Fruit fly (Drosophila melanogaster) whole organism, embryonic: Measurements from ENCODE around the gene mag.

Experiments used
- CG1024 ChIP-seq: fragments of 200-800 bp; sonication (Bioruptor generic); IDR thresholded peaks from 2 replicates; pipeline ENCODE4 v1.3.6; 2022; ENCODE audit warnings: missing biosample characterization, missing genetic modification characterization
- CG11456 ChIP-seq: fragments of 200-800 bp; sonication (Bioruptor generic); IDR thresholded peaks from 3 replicates; pipeline ENCODE4 v1.3.6; 2022; ENCODE audit warnings: missing biosample characterization, missing genetic modification characterization
- CG14667 ChIP-seq: fragments of 200-800 bp; sonication (Bioruptor generic); IDR thresholded peaks from 2 replicates; pipeline ENCODE4 v1.3.6; 2022; ENCODE audit warnings: missing biosample characterization, missing genetic modification characterization
- CG17568 ChIP-seq: fragments of 200-800 bp; sonication (Bioruptor generic); optimal IDR thresholded peaks from 2 replicates; lab custom pipeline; 2018; ENCODE audit warnings: missing biosample characterization, mild to moderate bottlenecking, missing genetic modification characterization, moderate library complexity
- CG2889 ChIP-seq: fragments of 200-800 bp; sonication (Bioruptor generic); IDR thresholded peaks from 3 replicates; pipeline ENCODE4 v1.3.6; 2022; ENCODE audit warnings: missing biosample characterization, missing genetic modification characterization
- CG30431 ChIP-seq: fragments of 200-800 bp; sonication (Bioruptor generic); optimal IDR thresholded peaks from 2 replicates; lab custom pipeline; 2017; ENCODE audit warnings: missing biosample characterization, missing genetic modification characterization
- CG3995 ChIP-seq: fragments of 200-800 bp; sonication (Bioruptor generic); optimal IDR thresholded peaks from 3 replicates; lab custom pipeline; 2016; ENCODE audit warnings: missing biosample characterization, missing genetic modification characterization
- CG4328 ChIP-seq: fragments of 200-800 bp; sonication (Bioruptor generic); optimal IDR thresholded peaks from 3 replicates; lab custom pipeline; 2017; ENCODE audit warnings: missing biosample characterization, missing genetic modification reagents, missing genetic modification characterization
- CG4360 ChIP-seq: fragments of 200-800 bp; sonication (Bioruptor generic); IDR thresholded peaks from 2 replicates; pipeline ENCODE4 v1.3.6; 2022; ENCODE audit warnings: missing biosample characterization, missing genetic modification characterization
- CG5180 ChIP-seq: fragments of 200-800 bp; sonication (Bioruptor generic); optimal IDR thresholded peaks from 3 replicates; lab custom pipeline; 2017; ENCODE audit warnings: missing biosample characterization, missing genetic modification characterization, mild to moderate bottlenecking, moderate library complexity, missing genetic modification reagents
- CG6683 ChIP-seq: fragments of 200-800 bp; sonication (Bioruptor generic); optimal IDR thresholded peaks from 2 replicates; lab custom pipeline; 2017; ENCODE audit warnings: missing biosample characterization, mild to moderate bottlenecking, missing genetic modification characterization, missing genetic modification reagents
- CG6689 ChIP-seq: fragments of 200-800 bp; sonication (Bioruptor generic); IDR thresholded peaks from 2 replicates; pipeline ENCODE4 v1.3.6; 2022; ENCODE audit warnings: missing biosample characterization, missing genetic modification characterization
- CG7271 ChIP-seq: fragments of 200-800 bp; sonication (Bioruptor generic); optimal IDR thresholded peaks from 2 replicates; lab custom pipeline; 2018; ENCODE audit warnings: missing biosample characterization, mild to moderate bottlenecking, missing genetic modification characterization, moderate library complexity
- CG7372 ChIP-seq: fragments of 200-800 bp; sonication (Bioruptor generic); IDR thresholded peaks from 2 replicates; pipeline ENCODE4 v1.3.6; 2022; ENCODE audit warnings: missing biosample characterization, missing genetic modification characterization
- CG8089 ChIP-seq: fragments of 200-800 bp; sonication (Bioruptor generic); optimal IDR thresholded peaks from 3 replicates; lab custom pipeline; 2016; ENCODE audit warnings: missing biosample characterization, missing genetic modification characterization
- CG9215 ChIP-seq: fragments of 200-800 bp; sonication (Bioruptor generic); IDR thresholded peaks from 2 replicates; pipeline ENCODE4 v1.3.6; 2022; ENCODE audit warnings: missing biosample characterization, missing genetic modification characterization
- CG9797 ChIP-seq: fragments of 200-800 bp; sonication (Bioruptor generic); optimal IDR thresholded peaks from 3 replicates; lab custom pipeline; 2018; ENCODE audit warnings: missing biosample characterization, mild to moderate bottlenecking, missing genetic modification characterization
- Chrac-16 ChIP-seq: fragments of 200-800 bp; sonication (Bioruptor generic); optimal IDR thresholded peaks from 3 replicates; lab custom pipeline; 2016; ENCODE audit warnings: missing biosample characterization, missing genetic modification characterization
- D ChIP-seq, 2 experiments: fragments of 200-800 bp in 1 of 2; fragments of >200 bp in 1 of 2; sonication (Bioruptor generic) in 1 of 2; optimal IDR thresholded peaks; 2 replicates in 1 of 2; 3 replicates in 1 of 2; lab custom pipeline; 2017; ENCODE audit warnings: mild to moderate bottlenecking in 1 of 2, missing biosample characterization in 1 of 2, missing genetic modification characterization in 1 of 2, missing genetic modification reagents in 1 of 2
- Dad ChIP-seq: fragments of 200-800 bp; sonication (Bioruptor generic); optimal IDR thresholded peaks from 3 replicates; lab custom pipeline; 2016; ENCODE audit warnings: missing biosample characterization, missing genetic modification characterization
- Drgx ChIP-seq: fragments of 200-800 bp; sonication (Bioruptor generic); IDR thresholded peaks from 2 replicates; pipeline ENCODE4 v1.3.6; 2022; ENCODE audit warnings: missing biosample characterization, missing genetic modification characterization
- E2f1 ChIP-seq: fragments of 200-800 bp; sonication (Bioruptor generic); IDR thresholded peaks from 2 replicates; pipeline ENCODE4 v1.3.6; 2022; ENCODE audit warnings: missing biosample characterization, missing genetic modification characterization
- GATAe ChIP-seq: fragments of 200-800 bp; sonication (Bioruptor generic); conservative IDR thresholded peaks from 2 replicates; pipeline ENCODE4 v1.3.6; 2022; ENCODE audit warnings: missing biosample characterization, missing genetic modification characterization
- HLHmδ ChIP-seq: fragments of 200-800 bp; sonication (Bioruptor generic); optimal IDR thresholded peaks from 2 replicates; lab custom pipeline; 2018; ENCODE audit warnings: missing biosample characterization, mild to moderate bottlenecking, missing genetic modification characterization, moderate library complexity
- Hand ChIP-seq: fragments of 200-800 bp; sonication (Bioruptor generic); optimal IDR thresholded peaks from 2 replicates; lab custom pipeline; 2017; ENCODE audit warnings: mild to moderate bottlenecking, missing biosample characterization, missing genetic modification reagents, missing genetic modification characterization
- Hr78 ChIP-seq, 2 experiments: fragments of 200-800 bp in 1 of 2; fragments of >200 bp in 1 of 2; sonication (Bioruptor generic) in 1 of 2; optimal IDR thresholded peaks; 2 replicates each; lab custom pipeline; 2017 to 2019; ENCODE audit warnings: missing biosample characterization in 2 of 2, missing genetic modification characterization in 2 of 2, mild to moderate bottlenecking in 1 of 2, moderate library complexity in 1 of 2
- Myb ChIP-seq: fragments of 200-800 bp; sonication (Bioruptor generic); optimal IDR thresholded peaks from 2 replicates; lab custom pipeline; 2016; ENCODE audit warnings: missing biosample characterization, missing genetic modification characterization
- Xbp1 ChIP-seq: fragments of 200-800 bp; sonication (Bioruptor generic); optimal IDR thresholded peaks from 3 replicates; lab custom pipeline; 2016; ENCODE audit warnings: missing biosample characterization, mild to moderate bottlenecking, missing genetic modification characterization
- amos ChIP-seq: fragments of 200-800 bp; sonication (Bioruptor generic); IDR thresholded peaks from 2 replicates; pipeline ENCODE4 v1.3.6; 2022; ENCODE audit warnings: missing biosample characterization, missing genetic modification characterization; ENCODE audit not compliant: partially characterized antibody
- aop ChIP-seq: fragments of 200-800 bp; sonication (Bioruptor generic); IDR thresholded peaks from 2 replicates; pipeline ENCODE4 v1.3.6; 2022; ENCODE audit warnings: missing biosample characterization, missing genetic modification characterization
- bab2 ChIP-seq: fragments of 200-800 bp; sonication (Bioruptor generic); optimal IDR thresholded peaks from 2 replicates; lab custom pipeline; 2016; ENCODE audit warnings: missing biosample characterization, missing genetic modification characterization
- bbx ChIP-seq: fragments of 200-800 bp; sonication (Bioruptor generic); IDR thresholded peaks from 2 replicates; pipeline ENCODE4 v1.3.6; 2022; ENCODE audit warnings: missing biosample characterization, missing genetic modification characterization; ENCODE audit not compliant: partially characterized antibody
- ci ChIP-seq: fragments of 200-800 bp; sonication (Bioruptor generic); IDR thresholded peaks from 3 replicates; pipeline ENCODE4 v1.3.6; 2022; ENCODE audit warnings: missing biosample characterization, missing genetic modification characterization
- corto ChIP-seq: fragments of 200-800 bp; sonication (Bioruptor generic); optimal IDR thresholded peaks from 2 replicates; lab custom pipeline; 2016; ENCODE audit warnings: missing biosample characterization, mild to moderate bottlenecking, missing genetic modification characterization, moderate library complexity
- dimm ChIP-seq: fragments of 200-800 bp; sonication (Bioruptor generic); IDR thresholded peaks from 2 replicates; pipeline ENCODE4 v1.3.6; 2022; ENCODE audit warnings: missing biosample characterization, missing genetic modification characterization
- dysf ChIP-seq: fragments of 200-800 bp; sonication (Bioruptor generic); IDR thresholded peaks from 3 replicates; pipeline ENCODE4 v1.3.6; 2022; ENCODE audit warnings: missing biosample characterization, missing genetic modification characterization
- en ChIP-seq: fragments of 200-800 bp; sonication (Bioruptor generic); optimal IDR thresholded peaks from 2 replicates; lab custom pipeline; 2016; ENCODE audit warnings: missing biosample characterization, missing genetic modification characterization
- gcm2 ChIP-seq: fragments of 200-800 bp; sonication (Bioruptor generic); optimal IDR thresholded peaks from 2 replicates; lab custom pipeline; 2016; ENCODE audit warnings: missing biosample characterization, missing genetic modification characterization
- gro ChIP-seq: fragments of 200-800 bp; sonication (Bioruptor generic); optimal IDR thresholded peaks from 2 replicates; lab custom pipeline; 2016; ENCODE audit warnings: missing biosample characterization, missing genetic modification characterization
- gsb-n ChIP-seq: fragments of 200-800 bp; sonication (Bioruptor generic); optimal IDR thresholded peaks from 3 replicates; lab custom pipeline; 2018; ENCODE audit warnings: missing biosample characterization, mild to moderate bottlenecking, missing genetic modification characterization
- kay ChIP-seq: fragments of 200-800 bp; sonication (Bioruptor generic); optimal IDR thresholded peaks from 2 replicates; lab custom pipeline; 2016; ENCODE audit warnings: missing biosample characterization, missing genetic modification characterization
- lab ChIP-seq: fragments of 200-800 bp; sonication (Bioruptor generic); optimal IDR thresholded peaks from 3 replicates; lab custom pipeline; 2017; ENCODE audit warnings: missing biosample characterization, missing genetic modification characterization, mild to moderate bottlenecking, moderate library complexity, missing genetic modification reagents
- lilli ChIP-seq: fragments of 200-800 bp; sonication (Bioruptor generic); optimal IDR thresholded peaks from 3 replicates; lab custom pipeline; 2016; ENCODE audit warnings: missing biosample characterization, missing genetic modification characterization
- nerfin-1 ChIP-seq: fragments of 200-800 bp; sonication (Bioruptor generic); optimal IDR thresholded peaks from 3 replicates; lab custom pipeline; 2019; ENCODE audit warnings: missing biosample characterization, mild to moderate bottlenecking, missing genetic modification characterization, moderate library complexity
- oc ChIP-seq: fragments of 200-800 bp; sonication (Bioruptor generic); optimal IDR thresholded peaks from 2 replicates; lab custom pipeline; 2018; ENCODE audit warnings: missing biosample characterization, mild to moderate bottlenecking, missing genetic modification characterization, moderate library complexity
- sob ChIP-seq: fragments of 200-800 bp; sonication (Bioruptor generic); IDR thresholded peaks from 2 replicates; pipeline ENCODE4 v1.3.6; 2022; ENCODE audit warnings: missing biosample characterization, missing genetic modification characterization
- wek ChIP-seq: fragments of 200-800 bp; sonication (Bioruptor generic); optimal IDR thresholded peaks from 3 replicates; lab custom pipeline; 2018; ENCODE audit warnings: missing biosample characterization, mild to moderate bottlenecking, missing genetic modification characterization, moderate library complexity
- zen2 ChIP-seq: fragments of 200-800 bp; sonication (Bioruptor generic); IDR thresholded peaks from 3 replicates; pipeline ENCODE4 v1.3.6; 2022; ENCODE audit warnings: missing biosample characterization, missing genetic modification characterization; ENCODE audit not compliant: partially characterized antibody

mag gene

DNA sequence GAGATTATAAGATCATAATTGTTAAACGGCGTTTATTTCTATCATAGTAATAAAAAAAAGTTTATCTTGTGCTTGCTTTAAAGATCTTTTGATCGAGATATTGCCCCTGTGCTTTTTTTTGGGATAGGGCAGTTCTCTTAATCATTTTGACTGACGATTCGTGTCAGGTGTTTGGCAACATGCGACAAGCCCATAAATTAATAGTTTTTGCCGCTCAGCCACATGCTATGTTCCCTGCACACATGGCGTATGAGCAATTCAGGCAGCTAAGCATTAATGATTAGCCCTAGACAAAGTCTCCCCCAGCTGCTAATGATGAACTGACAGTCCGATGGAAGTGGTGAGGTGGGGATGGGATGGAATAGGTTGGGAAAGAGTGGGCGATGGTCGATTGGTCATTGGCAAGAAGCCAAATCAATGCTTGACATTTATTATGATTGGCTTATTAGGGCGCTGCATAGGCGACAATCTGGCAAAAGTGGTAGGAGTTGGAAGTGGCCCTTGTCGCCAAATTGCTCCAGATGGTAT lies 19.5 kb upstream of the mag start (continued):
- TF ChIP-seq CG7271 (tag; lab: Kevin White, UChicago) (no peak), lab (no peak), amos (GFP tag; lab: Robert Waterston, UW) (no peak), dysf (GFP tag; lab: Robert Waterston, UW) (no peak), Hr78 (GFP tag; optimal IDR thresholded peaks at IDR 0.05; lab: Kevin White, UChicago) (no peak), CG7372 (GFP tag; lab: Robert Waterston, UW) (no peak), en (GFP tag; lab: Kevin White, UChicago) (no peak), kay (GFP tag; lab: Kevin White, UChicago) (no peak), wek (GFP tag; lab: Kevin White, UChicago) (no peak), CG6683 (GFP tag; lab: Kevin White, UChicago) (no peak), Myb (GFP tag; lab: Kevin White, UChicago) (no peak), CG4328 (GFP tag; lab: Kevin White, UChicago) (peak; percentile 44), CG9215 (no peak), CG4360 (no peak), Hand (GFP tag; lab: Kevin White, UChicago) (no peak), CG30431 (GFP tag; lab: Kevin White, UChicago) (no peak), dimm (GFP tag; lab: Robert Waterston, UW) (no peak), ci (GFP tag; lab: Robert Waterston, UW) (no peak), lilli (GFP tag; lab: Kevin White, UChicago) (no peak), CG9797 (GFP tag; lab: Kevin White, UChicago) (no peak), corto (GFP tag; lab: Kevin White, UChicago) (no peak), Chrac-16 (GFP tag; lab: Kevin White, UChicago) (no peak), gcm2 (GFP tag; lab: Kevin White, UChicago) (no peak), CG14667 (GFP tag; lab: Robert Waterston, UW) (no peak), HLHmδ (GFP tag; lab: Kevin White, UChicago) (no peak), oc (tag; lab: Kevin White, UChicago) (no peak), gro (GFP tag; lab: Kevin White, UChicago) (peak; percentile 37), Dad (GFP tag; lab: Kevin White, UChicago) (no peak), CG1024 (no peak), gsb-n (tag; lab: Kevin White, UChicago) (no peak)

DNA sequence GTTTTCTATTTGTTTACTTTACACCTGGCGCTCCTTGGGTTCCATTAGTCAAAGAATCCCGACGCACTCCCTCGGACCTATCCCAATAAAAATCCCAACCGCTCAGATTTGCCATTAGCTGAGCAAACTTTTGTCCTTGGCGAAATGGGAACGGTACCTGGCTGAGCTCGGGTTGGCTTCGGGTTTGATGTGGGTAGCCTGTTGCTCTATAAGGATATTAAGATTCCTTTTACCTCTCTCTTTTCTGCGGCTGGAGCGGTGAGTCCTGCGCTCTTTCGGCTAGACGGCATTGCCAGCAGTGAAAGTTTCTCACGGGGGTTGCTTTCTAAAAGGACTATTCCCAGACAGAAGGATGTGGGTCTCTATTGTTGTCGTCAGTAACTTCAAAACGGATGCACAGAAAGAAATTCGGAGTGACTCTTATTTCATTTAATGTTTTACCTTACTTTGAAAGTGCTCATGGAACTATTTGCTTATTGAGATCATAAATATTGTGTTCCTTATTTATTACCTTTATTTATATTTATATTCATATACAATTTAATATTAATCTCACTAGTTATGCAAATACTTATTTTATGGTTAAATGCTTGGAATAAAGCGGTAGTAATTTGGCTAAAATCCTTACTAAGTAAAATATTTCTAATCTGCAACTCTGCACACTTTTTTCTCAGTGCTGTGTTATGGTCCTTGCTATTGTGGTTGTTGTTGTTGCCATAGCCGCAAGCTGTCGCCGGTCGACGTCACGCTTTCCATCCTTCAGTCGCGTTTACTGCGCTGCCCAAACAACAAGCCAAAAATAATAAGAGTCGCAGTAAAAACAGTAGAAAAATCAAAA lies 18.6 kb upstream of the mag start, which contains the start of gene CG5910:
Gene CG5910 (plus strand): TSS at position 788 of the 838 bp plus-strand sequence.
- TF ChIP-seq bbx (GFP tag; lab: Robert Waterston, UW): no peak
- TF ChIP-seq CG2889 (GFP tag; lab: Robert Waterston, UW): 0 out of 3 replicates have a peak, but pooled peaks have one; percentile 56
- TF ChIP-seq CG8089 (GFP tag; lab: Kevin White, UChicago): peak; percentile 2
- TF ChIP-seq sob (GFP tag; lab: Robert Waterston, UW): peak; percentile 77
- no peak for TF ChIP-seq Drgx (GFP tag; lab: Robert Waterston, UW)
- TF ChIP-seq CG17568: no peak
- no peak for TF ChIP-seq en (GFP tag; lab: Kevin White, UChicago)
- TF ChIP-seq CG6689 (GFP tag; lab: Robert Waterston, UW): peak; percentile 88
- 0 out of 2 replicates have a peak, but pooled peaks have one; percentile 23 for TF ChIP-seq GATAe (GFP tag; lab: Robert Waterston, UW)
- peak; percentile 78 for TF ChIP-seq CG5180 (GFP tag; lab: Kevin White, UChicago)
- TF ChIP-seq CG3995 (GFP tag; lab: Kevin White, UChicago): no peak
- TF ChIP-seq nerfin-1 (tag; lab: Kevin White, UChicago): peak; percentile 87
- peak; percentile 70 for TF ChIP-seq E2f1 (GFP tag; lab: Robert Waterston, UW)
- TF ChIP-seq D (optimal IDR thresholded peaks at IDR 0.05; lab: Kevin White, UChicago): no peak
- TF ChIP-seq D (GFP tag; optimal IDR thresholded peaks at IDR 0.05; lab: Kevin White, UChicago): peak; percentile 92
- TF ChIP-seq CG11456 (GFP tag; lab: Robert Waterston, UW): peak; percentile 63; the same call in 1 of the 3 replicates
- peak; percentile 83 for TF ChIP-seq Xbp1
- no peak for TF ChIP-seq aop
- no peak for TF ChIP-seq zen2 (GFP tag; lab: Robert Waterston, UW)
- TF ChIP-seq bab2: peak; percentile 7
